Fruit fly (Drosophila melanogaster): ENCODE data around the gene Adgf-A2.

Adgf-A2 gene

DNA sequence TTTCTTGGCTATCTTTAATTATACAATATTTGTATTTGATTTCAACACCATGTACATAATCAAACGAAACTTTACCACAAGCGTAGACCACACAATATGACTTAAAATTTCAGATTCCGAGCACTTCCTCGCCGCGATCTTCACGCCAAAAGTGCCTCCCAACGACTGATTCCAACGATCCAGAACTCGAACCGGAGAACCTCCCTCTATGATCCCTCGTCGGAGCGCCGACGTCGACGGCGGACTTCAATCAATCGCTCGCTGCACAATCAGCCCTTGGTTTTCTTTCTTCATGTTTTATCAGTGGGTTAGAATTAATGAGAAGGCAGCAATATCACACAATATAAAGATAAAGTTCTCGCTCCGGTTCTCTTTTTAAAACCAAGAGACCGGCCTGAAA lies at the start of gene Adgf-A2, which contains the start of gene Adgf-A:
Gene Adgf-A2 (minus strand): TSS at position 172 of the 400 bp plus-strand sequence.
Gene Adgf-A (minus strand): TSS at position 172 of the 400 bp plus-strand sequence.
- no peak for TF ChIP-seq CG8478 (optimal IDR thresholded peaks at IDR 0.05)
- TF ChIP-seq CTCF (optimal IDR thresholded peaks at IDR 0.05), result peak in 1 of 2 experiments; percentile 17

DNA sequence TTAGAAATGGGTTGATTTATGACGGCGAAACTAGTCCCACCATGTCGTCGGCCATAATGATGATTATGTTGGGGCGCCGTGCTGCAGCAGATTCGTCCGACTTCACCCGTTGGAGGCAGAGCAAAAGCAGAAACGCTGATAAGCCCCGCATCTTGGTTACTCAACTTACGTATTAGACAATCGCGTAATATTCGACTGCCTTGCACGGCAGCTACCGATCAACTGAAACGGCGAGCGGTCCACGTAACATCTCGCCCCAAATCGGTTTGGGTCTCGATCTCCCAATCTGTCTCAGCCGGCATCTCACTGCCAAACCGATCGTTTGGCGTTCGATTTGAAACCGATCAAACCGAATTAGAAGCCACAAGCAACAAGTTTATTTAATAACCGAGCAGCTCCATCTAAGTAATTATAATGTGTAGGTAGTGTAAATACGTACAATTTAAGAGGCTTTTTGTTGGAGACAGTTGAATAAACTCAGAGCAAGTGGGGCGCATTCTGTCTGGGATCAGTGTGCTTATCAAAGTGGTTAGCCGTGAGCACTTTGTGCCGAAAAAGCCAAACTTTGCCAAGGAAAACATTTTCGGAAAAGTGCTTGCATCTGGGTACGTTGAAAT lies 44.7 kb upstream of the Adgf-A2 start, which contains the start of gene CG32191:
Gene CG32191 (minus strand): TSS at position 550 of the 617 bp plus-strand sequence.
- TF ChIP-seq CG8478 (optimal IDR thresholded peaks at IDR 0.05) (no peak), CTCF (optimal IDR thresholded peaks at IDR 0.05) (no peak)

DNA sequence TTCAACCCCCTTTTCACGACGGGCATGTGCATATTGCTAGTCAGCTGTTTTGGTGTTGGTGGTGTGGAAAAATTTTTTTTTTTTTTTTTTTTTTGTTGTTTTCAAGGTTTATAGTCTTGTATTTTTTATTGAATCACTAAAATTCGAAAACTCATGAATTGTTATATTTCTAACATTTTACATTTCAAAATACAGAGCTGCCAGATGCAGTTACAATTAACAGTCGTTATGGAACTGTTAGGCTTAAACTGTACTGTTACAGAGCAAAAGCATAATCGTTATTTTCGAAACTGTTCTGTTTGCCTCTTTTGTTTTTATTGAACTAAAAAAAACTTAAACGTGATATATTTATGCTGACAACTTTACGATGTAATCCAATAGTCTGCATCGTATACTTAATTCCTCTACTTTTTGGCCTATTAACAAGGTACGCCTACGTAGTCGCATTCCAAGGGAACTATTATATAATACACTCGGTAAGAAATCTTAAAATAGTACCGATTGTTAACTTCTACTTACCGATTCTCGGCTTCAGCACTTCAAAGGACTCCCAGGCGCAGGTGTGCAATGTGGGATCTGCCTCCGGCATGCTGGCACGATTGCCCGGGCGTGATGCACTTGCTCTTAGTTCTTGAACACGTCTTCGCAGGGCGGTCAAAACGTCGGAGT lies 42.5 kb upstream of the Adgf-A2 start, which contains the start of gene CG32187:
Gene CG32187 (minus strand): TSS at position 9 of the 669 bp plus-strand sequence.
- TF ChIP-seq CG8478 (optimal IDR thresholded peaks at IDR 0.05), result no peak
- TF ChIP-seq CTCF (optimal IDR thresholded peaks at IDR 0.05), result no peak

DNA sequence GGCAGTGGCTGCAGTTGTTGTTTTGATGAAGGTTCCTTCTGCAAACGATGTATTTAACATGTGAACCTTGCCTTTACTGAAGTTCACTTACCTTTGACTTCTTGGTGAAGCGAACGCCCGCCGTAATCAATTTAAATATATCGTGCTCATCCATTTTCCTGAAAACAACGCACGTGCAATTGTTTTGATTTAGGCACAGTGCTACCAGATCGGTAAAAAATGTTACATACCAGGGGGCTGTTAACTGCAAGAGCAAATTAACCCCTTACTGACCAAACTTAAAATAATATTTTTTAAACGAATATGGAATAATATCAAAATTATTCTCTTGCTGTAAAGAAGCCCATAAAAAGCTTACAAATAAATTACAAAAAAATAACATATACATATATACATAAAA lies 40.6 kb upstream of the Adgf-A2 start, which contains the start of gene ais:
Gene ais (minus strand): TSS at position 205 of the 400 bp plus-strand sequence.
- TF ChIP-seq CTCF (optimal IDR thresholded peaks at IDR 0.05) (no peak), CG8478 (optimal IDR thresholded peaks at IDR 0.05) (no peak)

DNA sequence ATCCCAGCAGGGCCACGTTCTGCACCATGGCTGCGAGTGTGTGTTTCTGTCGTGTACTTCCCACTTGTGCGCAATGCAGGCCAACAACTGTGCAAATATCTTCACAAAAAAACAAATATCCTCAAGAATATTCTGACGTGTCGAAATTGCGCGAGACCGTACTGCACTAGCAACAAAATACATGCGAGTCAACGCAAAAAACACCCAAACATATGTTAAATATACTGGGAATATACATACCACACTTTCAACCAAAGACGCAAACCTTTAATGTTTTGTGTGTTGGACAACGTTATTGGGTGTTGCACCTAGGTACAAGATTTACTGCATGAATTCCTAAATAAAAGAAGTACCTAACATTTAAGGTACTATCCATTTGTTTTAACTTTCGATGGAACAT lies 38.1 kb upstream of the Adgf-A2 start, which contains the start of gene NUCB1:
Gene NUCB1 (minus strand): TSS at position 173 of the 400 bp plus-strand sequence.
- peak; percentile 39 to 51 for TF ChIP-seq CTCF (optimal IDR thresholded peaks at IDR 0.05)
- no peak for TF ChIP-seq CG8478 (optimal IDR thresholded peaks at IDR 0.05)

DNA sequence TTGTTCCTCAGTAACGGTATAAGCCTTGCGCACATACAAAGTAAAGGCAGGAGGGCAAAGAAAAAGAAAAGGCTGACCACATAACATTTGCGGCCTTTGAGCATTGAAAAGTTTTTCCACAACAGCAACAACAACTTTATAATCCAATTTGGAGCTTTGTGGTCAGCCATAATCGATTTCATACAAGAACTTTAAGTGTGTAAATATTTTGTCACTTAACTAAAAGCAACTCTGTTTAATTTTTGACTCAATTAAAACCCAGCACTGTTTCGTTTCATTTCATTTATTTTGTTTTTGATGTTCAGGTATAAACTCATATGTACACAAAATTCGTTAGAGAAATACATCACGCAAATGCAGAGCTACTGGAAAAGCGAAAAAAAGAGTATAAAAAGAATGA lies 33.5 kb upstream of the Adgf-A2 start, which contains the start of gene CG42816:
Gene CG42816 (minus strand): TSS at position 101 of the 400 bp plus-strand sequence.
- TF ChIP-seq CTCF (optimal IDR thresholded peaks at IDR 0.05) (no peak), CG8478 (optimal IDR thresholded peaks at IDR 0.05) (no peak)

DNA sequence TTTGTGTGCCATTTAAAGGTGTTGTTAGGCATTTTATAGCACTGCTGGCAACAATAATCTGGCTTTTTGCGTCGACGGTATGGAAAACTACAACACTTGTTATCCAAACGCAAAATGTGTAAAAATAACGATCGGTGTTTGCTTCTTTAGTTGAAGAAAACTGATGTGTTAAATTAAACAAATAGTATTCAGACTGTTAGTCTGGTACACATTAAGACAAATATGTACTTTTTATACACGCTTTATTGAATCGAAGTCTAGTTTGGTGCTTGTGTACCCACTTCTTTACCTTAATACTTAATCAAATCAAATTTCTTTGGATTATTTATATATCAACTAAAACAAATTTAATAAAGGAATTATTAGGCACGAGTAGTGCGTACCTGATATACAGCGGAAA lies 27.5 kb upstream of the Adgf-A2 start:
- TF ChIP-seq CG8478 (optimal IDR thresholded peaks at IDR 0.05), result no peak
- no peak for TF ChIP-seq CTCF (optimal IDR thresholded peaks at IDR 0.05)

DNA sequence AAGACGTTTGTCGTGTGGAACGTTAAGA lies 27.3 kb upstream of the Adgf-A2 start, which contains the start of gene CG42815:
Gene CG42815 (minus strand): TSS at position 20 of the 28 bp plus-strand sequence.
- no peak for TF ChIP-seq CTCF (optimal IDR thresholded peaks at IDR 0.05)
- TF ChIP-seq CG8478 (optimal IDR thresholded peaks at IDR 0.05), result no peak

DNA sequence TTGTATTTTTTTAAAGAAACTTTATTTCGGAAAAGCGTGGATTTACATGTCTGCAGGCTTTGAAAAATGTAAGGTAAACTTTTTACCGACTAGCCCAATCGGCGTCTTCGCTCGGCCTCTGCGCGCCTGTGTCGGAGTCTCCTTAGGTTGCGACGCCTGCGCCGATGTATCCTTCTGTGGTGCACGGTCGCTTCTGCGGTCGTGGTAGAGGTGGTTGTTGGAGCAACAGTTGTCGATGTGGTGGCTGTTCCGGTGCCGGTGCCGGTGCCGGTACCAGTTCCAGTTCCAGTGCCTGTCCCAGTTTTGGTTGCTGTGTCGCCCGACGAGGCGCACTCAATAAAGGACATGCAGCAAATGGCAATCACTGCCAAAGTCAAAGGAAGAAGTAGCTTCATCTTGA lies 27.1 kb upstream of the Adgf-A2 start:
- TF ChIP-seq CG8478 (optimal IDR thresholded peaks at IDR 0.05), result no peak

DNA sequence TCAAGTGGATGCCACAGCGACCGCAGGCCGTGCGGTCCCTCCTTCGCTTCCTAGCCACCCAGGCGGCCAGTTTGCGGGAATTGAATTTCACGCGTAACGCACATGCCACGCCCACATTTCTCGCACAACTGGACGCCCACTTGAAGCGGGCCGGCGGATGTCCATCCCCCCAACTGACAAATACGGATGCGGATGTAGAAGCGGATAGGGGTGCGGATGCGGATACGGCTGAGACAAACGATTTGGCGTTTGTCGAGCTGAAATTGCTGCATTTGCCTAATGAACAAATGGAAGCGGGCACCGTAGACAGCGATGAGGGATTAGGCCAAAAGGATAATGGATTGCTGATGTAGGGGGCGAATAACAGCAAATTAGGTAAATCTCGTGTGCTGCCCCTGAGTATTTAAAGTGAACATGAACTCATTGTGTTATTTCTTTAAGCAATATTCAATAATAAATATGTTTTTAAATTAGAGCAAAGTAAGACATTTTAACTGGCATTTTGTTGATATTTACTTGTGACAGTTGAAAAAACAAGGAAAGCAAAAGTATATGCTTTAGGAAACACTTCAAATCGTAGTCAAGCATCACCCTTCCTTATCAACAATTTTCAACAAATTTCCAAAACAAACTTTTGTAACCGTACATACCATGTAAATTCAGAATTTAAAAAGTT lies 4.7 kb downstream of the Adgf-A2 start, which contains the start of gene CG32181:
Gene CG32181 (plus strand): TSS at position 626 of the 676 bp plus-strand sequence.
- TF ChIP-seq CG8478 (optimal IDR thresholded peaks at IDR 0.05) (no peak), CTCF (optimal IDR thresholded peaks at IDR 0.05) (no peak)

DNA sequence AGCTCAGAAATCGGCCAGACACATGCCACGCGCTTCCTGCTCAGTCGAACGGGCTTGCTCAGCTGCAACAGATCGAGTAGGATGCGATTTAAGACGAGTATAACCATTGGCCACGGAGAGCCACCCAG lies 6.0 kb downstream of the Adgf-A2 start, which contains the start of gene CG32182:
Gene CG32182 (plus strand): TSS at position 29 of the 128 bp plus-strand sequence.
- TF ChIP-seq CG8478 (optimal IDR thresholded peaks at IDR 0.05) (no peak), CTCF (optimal IDR thresholded peaks at IDR 0.05) (no peak)

DNA sequence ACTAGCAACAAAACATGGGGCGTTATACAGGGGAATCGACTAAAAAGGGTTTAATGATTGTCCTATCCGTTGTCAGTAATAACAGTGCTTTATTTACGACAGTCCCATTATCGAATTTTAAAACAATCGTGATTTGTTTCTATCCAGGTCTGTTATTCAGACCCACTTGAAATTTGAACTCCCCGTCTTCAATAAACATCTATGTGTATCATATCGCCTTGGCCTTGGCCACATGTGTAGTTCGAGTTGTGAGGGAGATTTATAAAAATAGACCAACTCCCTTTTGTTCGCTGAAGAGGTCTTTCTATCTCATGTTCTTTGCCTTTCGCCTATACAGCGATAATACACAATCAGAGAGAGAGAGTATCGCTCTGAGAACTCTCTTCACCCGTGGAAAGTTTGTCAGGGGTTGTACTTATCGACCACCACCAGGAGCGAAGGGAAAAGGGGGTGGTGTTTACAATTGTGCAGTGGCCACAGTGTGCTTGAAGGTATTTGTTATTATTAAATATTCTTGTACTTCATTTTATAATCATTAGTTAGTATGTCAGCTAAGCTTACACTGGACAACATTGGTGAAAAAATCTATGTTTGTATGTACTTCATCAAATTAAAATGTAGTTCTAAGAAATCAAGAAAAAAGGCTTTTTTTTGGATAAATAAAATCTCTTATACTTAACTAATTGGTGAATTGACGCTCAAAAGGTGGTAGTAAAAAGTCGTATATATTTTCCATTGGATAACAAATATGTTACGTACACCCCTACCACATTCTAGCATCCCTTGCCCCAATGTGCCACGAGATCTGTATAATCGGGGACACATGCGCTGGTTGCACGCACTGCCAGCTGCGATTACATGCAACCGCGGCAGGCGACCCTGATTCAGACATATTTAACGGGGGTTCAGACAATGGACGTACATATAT lies 6.5 kb downstream of the Adgf-A2 start:
- TF ChIP-seq CG8478 (optimal IDR thresholded peaks at IDR 0.05), result no peak
- no peak for TF ChIP-seq CTCF (optimal IDR thresholded peaks at IDR 0.05)

DNA sequence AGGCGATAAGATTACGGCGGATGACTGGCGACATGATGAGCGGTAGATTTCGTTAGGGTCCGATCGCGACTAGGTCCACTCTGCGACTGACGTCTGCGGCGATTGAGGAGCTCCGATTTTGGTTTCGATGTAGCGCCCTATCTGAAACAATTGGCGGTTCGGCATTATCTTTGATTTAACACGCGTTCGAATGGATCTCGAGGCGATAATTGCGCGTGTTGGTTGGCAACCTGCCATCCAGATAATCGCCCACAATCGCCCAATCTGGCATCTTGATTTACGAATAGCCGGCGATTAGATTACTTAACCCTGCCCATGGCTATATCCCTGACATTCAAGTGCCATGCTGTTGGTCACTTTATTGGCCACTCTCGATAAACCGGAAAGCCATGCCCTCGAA lies 9.7 kb downstream of the Adgf-A2 start:
- TF ChIP-seq CTCF (optimal IDR thresholded peaks at IDR 0.05) (no peak), CG8478 (optimal IDR thresholded peaks at IDR 0.05) (no peak)

DNA sequence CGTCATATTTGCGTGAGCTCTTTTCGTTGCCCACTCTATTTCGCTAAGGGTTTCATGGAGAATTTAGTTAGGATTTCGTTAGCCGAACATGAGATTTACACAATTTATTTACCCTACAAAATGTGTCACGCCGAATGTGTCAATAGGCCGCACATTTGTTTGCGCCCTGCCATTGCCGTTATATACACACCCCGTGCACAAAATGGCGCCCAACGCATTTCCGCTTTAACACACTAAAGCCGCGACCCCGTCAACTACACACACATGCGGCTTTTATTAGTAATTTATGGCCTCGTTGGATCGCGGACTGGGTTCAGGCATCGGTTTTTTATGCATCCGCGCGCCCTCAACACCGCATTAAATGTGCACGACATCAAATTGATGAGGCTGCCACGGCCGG lies 13.5 kb downstream of the Adgf-A2 start, which contains the start of gene Adgf-B:
Gene Adgf-B (minus strand): TSS at position 101 of the 400 bp plus-strand sequence.
- TF ChIP-seq CG8478 (optimal IDR thresholded peaks at IDR 0.05), result no peak
- TF ChIP-seq CTCF (optimal IDR thresholded peaks at IDR 0.05), result no peak

DNA sequence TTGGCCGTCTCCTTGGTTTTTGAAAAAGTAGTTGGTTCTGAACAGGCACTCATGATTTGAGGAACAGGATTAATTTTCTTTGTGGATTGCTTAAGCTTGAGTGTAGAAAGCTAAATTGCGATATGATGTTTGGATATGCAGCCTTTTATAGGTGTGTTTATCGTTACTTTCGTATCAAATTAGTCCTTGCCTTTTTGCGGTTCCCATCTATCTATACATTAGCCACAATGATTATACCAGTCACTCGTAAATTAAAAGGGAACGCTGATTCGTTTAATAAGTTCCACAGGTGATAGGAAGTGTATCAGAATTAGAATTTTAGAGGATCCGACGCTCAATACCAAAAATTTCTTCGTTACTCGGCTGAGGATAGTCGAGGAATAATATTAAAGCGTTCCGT lies 17.2 kb downstream of the Adgf-A2 start, which contains the start of gene CG6034:
Gene CG6034 (minus strand): TSS at position 101 of the 400 bp plus-strand sequence.
- no peak for TF ChIP-seq CTCF (optimal IDR thresholded peaks at IDR 0.05)

Data from S2 (cell line).